Fruit fly (Drosophila melanogaster): ENCODE results near the gene Klp98A.

Klp98A gene

DNA sequence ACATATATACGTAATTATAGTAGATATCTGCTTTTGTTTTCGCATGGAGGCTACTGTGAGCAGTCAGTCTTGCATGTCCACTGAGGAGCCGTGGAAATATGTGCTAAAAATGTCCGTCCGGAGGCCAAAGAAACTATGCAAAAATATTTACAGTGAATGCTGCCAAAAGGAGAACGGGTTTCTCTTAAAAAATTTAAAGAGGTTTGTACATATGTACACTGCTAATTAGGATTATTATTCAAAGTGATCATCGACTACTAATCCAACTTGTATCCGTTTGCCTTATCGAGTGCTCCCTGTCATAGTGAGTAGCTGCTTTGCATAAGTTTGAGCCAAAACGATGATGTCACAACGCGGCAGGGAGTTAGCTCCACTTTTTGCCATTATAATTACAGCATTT lies 2.0 kb downstream of the Klp98A start (continued):
- TF ChIP-seq fu2 (GFP tag; optimal IDR thresholded peaks at IDR 0.05): peak; percentile 38
- TF ChIP-seq CG9727 (GFP tag; optimal IDR thresholded peaks at IDR 0.05): peak; percentile 8
- peak; percentile 31 for TF ChIP-seq slou (GFP tag; optimal IDR thresholded peaks at IDR 0.05)
- TF ChIP-seq Xrp1 (GFP tag; IDR thresholded peaks at IDR 0.05): 0 out of 2 replicates have a peak, but pooled peaks have one; percentile 18
- 0 out of 2 replicates have a peak, but pooled peaks have one; percentile 40 for TF ChIP-seq CG16779 (GFP tag; IDR thresholded peaks at IDR 0.05)
- TF ChIP-seq CG18262 (tag; optimal IDR thresholded peaks at IDR 0.05): peak; percentile 7
- TF ChIP-seq prd (optimal IDR thresholded peaks at IDR 0.05): no peak
- TF ChIP-seq prd (GFP tag; IDR thresholded peaks at IDR 0.05): peak; percentile 43; the same call in 2 of the 3 replicates
- no peak for TF ChIP-seq luna (GFP tag; optimal IDR thresholded peaks at IDR 0.05)
- peak; percentile 15 for TF ChIP-seq Sox102F (GFP tag; optimal IDR thresholded peaks at IDR 0.05)
- no peak for TF ChIP-seq nau (GFP tag; optimal IDR thresholded peaks at IDR 0.05)
- TF ChIP-seq psq (GFP tag; optimal IDR thresholded peaks at IDR 0.05): no peak
- TF ChIP-seq sens (GFP tag): peak; percentile 87
- TF ChIP-seq Deaf1 (tag; optimal IDR thresholded peaks at IDR 0.05): peak; percentile 0
- TF ChIP-seq CG18619 (GFP tag; optimal IDR thresholded peaks at IDR 0.05): peak; percentile 13
- TF ChIP-seq ato (GFP tag; IDR thresholded peaks at IDR 0.05; ENCODE audit: partially characterized antibody): no peak
- peak; percentile 24 for TF ChIP-seq repo (GFP tag; optimal IDR thresholded peaks at IDR 0.05)
- TF ChIP-seq CG8290 (GFP tag; optimal IDR thresholded peaks at IDR 0.05): no peak
- peak in 1 of 2 experiments; percentile 14 for TF ChIP-seq CG8290 (tag; optimal IDR thresholded peaks at IDR 0.05)
- no peak for TF ChIP-seq eve (GFP tag; optimal IDR thresholded peaks at IDR 0.05)
- peak; percentile 54 for TF ChIP-seq CG10366 (GFP tag; IDR thresholded peaks at IDR 0.05)
- peak; percentile 67; the same call in 1 of the 2 replicates for TF ChIP-seq vvl (GFP tag; IDR thresholded peaks at IDR 0.05)
- peak; percentile 41 for TF ChIP-seq gem (tag; optimal IDR thresholded peaks at IDR 0.05)
- TF ChIP-seq ranshi (GFP tag; IDR thresholded peaks at IDR 0.05): peak; percentile 27; the same call in 1 of the 2 replicates
- TF ChIP-seq CG32532 (GFP tag; IDR thresholded peaks at IDR 0.05): peak; percentile 76
- TF ChIP-seq CG7839 (tag; optimal IDR thresholded peaks at IDR 0.05): peak; percentile 48
- TF ChIP-seq Oli (tag; optimal IDR thresholded peaks at IDR 0.05): peak; percentile 11
- TF ChIP-seq sisA (GFP tag; IDR thresholded peaks at IDR 0.05): peak; percentile 44
- TF ChIP-seq Poxn (GFP tag; IDR thresholded peaks at IDR 0.05): 0 out of 2 replicates have a peak, but pooled peaks have one; percentile 45
- TF ChIP-seq CG2129 (GFP tag; IDR thresholded peaks at IDR 0.05; ENCODE audit: partially characterized antibody): no peak
- peak; percentile 61 for TF ChIP-seq CG3281 (GFP tag; optimal IDR thresholded peaks at IDR 0.05)
- TF ChIP-seq crol (GFP tag; IDR thresholded peaks at IDR 0.05): no peak
- no peak for TF ChIP-seq pan (optimal IDR thresholded peaks at IDR 0.05)
- TF ChIP-seq pan (GFP tag; optimal IDR thresholded peaks at IDR 0.05 in 1 of 2, IDR thresholded peaks at IDR 0.05 in 1 of 2): peak in 1 of 2 experiments; percentile 49
- TF ChIP-seq ssp (GFP tag; IDR thresholded peaks at IDR 0.05): 0 out of 2 replicates have a peak, but pooled peaks have one; percentile 31
- peak; percentile 11 for TF ChIP-seq gcm2 (GFP tag; optimal IDR thresholded peaks at IDR 0.05)
- peak; percentile 19 for TF ChIP-seq Antp (GFP tag; optimal IDR thresholded peaks at IDR 0.05)
- 0 out of 2 replicates have a peak, but pooled peaks have one; percentile 26 for TF ChIP-seq Oaz (GFP tag; IDR thresholded peaks at IDR 0.05)
- TF ChIP-seq CG14014 (GFP tag; IDR thresholded peaks at IDR 0.05): peak; percentile 68
- TF ChIP-seq CG8944 (GFP tag; optimal IDR thresholded peaks at IDR 0.05): no peak
- peak; percentile 65 for TF ChIP-seq lilli (GFP tag; optimal IDR thresholded peaks at IDR 0.05)
- peak; percentile 46 for TF ChIP-seq Meics (GFP tag; optimal IDR thresholded peaks at IDR 0.05)
- TF ChIP-seq maf-S (GFP tag; optimal IDR thresholded peaks at IDR 0.05): no peak
- peak; percentile 39 for TF ChIP-seq gro (GFP tag; optimal IDR thresholded peaks at IDR 0.05)
- TF ChIP-seq CG1832 (GFP tag; optimal IDR thresholded peaks at IDR 0.05): no peak
- peak; percentile 36; the same call in 1 of the 2 replicates for TF ChIP-seq CG32772 (GFP tag; IDR thresholded peaks at IDR 0.05)
- TF ChIP-seq ems (GFP tag; optimal IDR thresholded peaks at IDR 0.05): peak; percentile 17
- TF ChIP-seq PHDP (tag; optimal IDR thresholded peaks at IDR 0.05): peak; percentile 22
- TF ChIP-seq lmd (GFP tag; IDR thresholded peaks at IDR 0.05): peak; percentile 63; the same call in 1 of the 2 replicates
- peak; percentile 63 for TF ChIP-seq Ptx1 (GFP tag; IDR thresholded peaks at IDR 0.05)
- TF ChIP-seq Hr51 (GFP tag; optimal IDR thresholded peaks at IDR 0.05): peak; percentile 8 to 24
- peak; percentile 51 for TF ChIP-seq CG30403 (GFP tag; optimal IDR thresholded peaks at IDR 0.05)
